Worm (Caenorhabditis elegans) whole organism, L2 larva: ENCODE measurements around the gene F54E2.5.

Experiments
- ama-1 ChIP-seq: fragments of 150-350 bp; optimal IDR thresholded peaks from 2 replicates; lab custom pipeline; 2018; ENCODE audit warnings: inconsistent platforms
- ceh-82 ChIP-seq: fragments of 150-350 bp; optimal IDR thresholded peaks from 2 replicates; lab custom pipeline; 2014; ENCODE audit warnings: missing biosample characterization, missing genetic modification characterization
- elt-1 ChIP-seq: fragments of 150-350 bp; optimal IDR thresholded peaks from 2 replicates; lab custom pipeline; 2014; ENCODE audit warnings: missing biosample characterization, missing genetic modification characterization
- lsy-2 ChIP-seq, 2 experiments: fragments of 150-350 bp in 1 of 2; sonication (generic microtip) in 1 of 2; optimal IDR thresholded peaks; 2 replicates each; lab custom pipeline; 2014 to 2017; ENCODE audit warnings: missing biosample characterization in 2 of 2, missing genetic modification characterization in 2 of 2
- nhr-10 ChIP-seq: sonication (generic microtip); optimal IDR thresholded peaks from 2 replicates; lab custom pipeline; 2017; ENCODE audit warnings: missing biosample characterization, missing genetic modification characterization
- nhr-11 ChIP-seq: fragments of 150-350 bp; optimal IDR thresholded peaks from 2 replicates; lab custom pipeline; 2014; ENCODE audit warnings: missing biosample characterization, missing genetic modification characterization
- nhr-23 ChIP-seq: fragments of 150-350 bp; optimal IDR thresholded peaks from 2 replicates; lab custom pipeline; 2014; ENCODE audit warnings: missing biosample characterization, missing genetic modification reagents, missing genetic modification characterization
- nhr-237 ChIP-seq: fragments of 150-350 bp; optimal IDR thresholded peaks from 2 replicates; lab custom pipeline; 2014; ENCODE audit warnings: missing biosample characterization, missing genetic modification characterization
- nhr-77 ChIP-seq: fragments of 150-350 bp; optimal IDR thresholded peaks from 2 replicates; lab custom pipeline; 2014; ENCODE audit warnings: missing biosample characterization, missing genetic modification characterization
- peb-1 ChIP-seq: fragments of 150-350 bp; optimal IDR thresholded peaks from 2 replicates; lab custom pipeline; 2014; ENCODE audit warnings: missing biosample characterization, missing genetic modification characterization
- skn-1 ChIP-seq: sonication (generic microtip); optimal IDR thresholded peaks from 2 replicates; lab custom pipeline; 2017; ENCODE audit warnings: missing biosample characterization, missing genetic modification characterization
- sma-9 ChIP-seq, 2 experiments: fragments of 150-350 bp in 1 of 2; sonication (generic microtip) in 1 of 2; optimal IDR thresholded peaks; 2 replicates each; lab custom pipeline; 2014 to 2016; ENCODE audit warnings: missing genetic modification characterization in 2 of 2, mild to moderate bottlenecking in 1 of 2, missing biosample characterization in 1 of 2, missing compliant biosample characterization in 1 of 2, missing genetic modification reagents in 1 of 2, moderate library complexity in 1 of 2
- unc-62 ChIP-seq: fragments of 150-350 bp; optimal IDR thresholded peaks from 2 replicates; lab custom pipeline; 2014; ENCODE audit warnings: missing biosample characterization, missing genetic modification reagents, missing genetic modification characterization
- ztf-11 ChIP-seq: sonication (generic microtip); optimal IDR thresholded peaks from 2 replicates; lab custom pipeline; 2017; ENCODE audit warnings: missing biosample characterization, missing genetic modification characterization

DNA sequence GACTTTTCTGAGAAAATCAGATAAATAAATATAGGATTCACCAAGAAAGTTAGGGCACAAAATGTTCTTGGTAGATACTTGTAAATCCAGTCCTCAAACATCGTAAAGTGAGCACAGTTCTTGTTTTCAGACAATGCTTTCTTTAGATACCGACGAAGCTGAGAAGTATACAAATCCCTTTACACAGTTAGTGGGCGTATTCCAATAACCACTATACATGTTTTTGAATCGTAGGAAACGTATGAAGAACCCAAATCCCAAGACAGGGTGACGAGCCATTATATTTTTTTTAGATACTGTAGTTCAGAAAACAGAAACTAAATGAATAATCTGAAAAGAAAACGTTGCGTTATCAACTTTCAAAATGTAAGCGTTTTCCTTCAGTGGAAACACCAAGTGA is 29.9 kb upstream of the F54E2.5 start, which contains the start of gene srj-44:
- TF ChIP-seq skn-1 (tag; lab: Kevin White, UChicago) (no peak), ceh-82 (tag; lab: Kevin White, UChicago) (no peak), sma-9 (GFP tag; optimal IDR thresholded peaks at IDR 0.05; lab: Kevin White, UChicago) (no peak), sma-9 (tag; optimal IDR thresholded peaks at IDR 0.05; lab: Kevin White, UChicago) (no peak), ztf-11 (tag; lab: Kevin White, UChicago) (no peak), nhr-11 (no peak), nhr-23 (tag; lab: Kevin White, UChicago) (no peak), nhr-77 (tag; lab: Kevin White, UChicago) (no peak), nhr-10 (tag; lab: Kevin White, UChicago) (no peak), elt-1 (tag; lab: Kevin White, UChicago) (no peak), nhr-237 (tag; lab: Kevin White, UChicago) (no peak), unc-62 (GFP tag; lab: Kevin White, UChicago) (no peak), lsy-2 (tag; optimal IDR thresholded peaks at IDR 0.05; lab: Kevin White, UChicago) (no peak), ama-1 (lab: Kevin White, UChicago) (no peak), peb-1 (tag; lab: Kevin White, UChicago) (no peak)
